Worm (Caenorhabditis elegans): ENCODE measurements around the gene T16G12.13.

ce11 chrIII:10069278-10069677 is 8.6 kb downstream of the T16G12.13 start, which contains the start of gene T16G12.6:
- TF ChIP-seq nhr-237 (tag; optimal IDR thresholded peaks at IDR 0.05) (no peak), egl-27 (tag; optimal IDR thresholded peaks at IDR 0.05) (no peak), ztf-4 (tag; optimal IDR thresholded peaks at IDR 0.05) (no peak), nhr-21 (tag; optimal IDR thresholded peaks at IDR 0.05) (no peak)

All from whole organism, L2 larva.